4 worm cellular contexts compared by ENCODE assay signal in the genomic region with DNA sequence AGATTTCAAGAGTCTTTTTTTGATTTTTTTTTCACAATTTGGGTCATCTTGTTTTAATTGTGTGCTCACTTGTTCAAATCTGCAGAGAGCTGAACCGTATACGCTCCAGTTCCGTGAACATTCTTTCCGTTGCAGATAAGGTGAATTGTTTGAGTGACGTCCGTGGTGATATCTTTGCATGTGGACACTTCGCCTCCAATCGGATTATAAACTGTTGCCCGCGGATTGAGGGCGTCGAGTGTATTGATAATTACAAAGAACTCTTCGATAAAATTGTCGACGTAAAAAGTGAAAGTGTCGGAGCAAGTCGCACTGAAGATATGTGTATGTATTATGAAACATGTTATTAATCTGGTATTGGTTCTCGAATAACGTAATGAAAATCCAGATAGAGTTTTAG.
TF ChIP-seq lines count a peak whose summit lies in the region.

No protein-coding gene starts in this region.

TF ChIP-seq in whole organism, L1 larva, 84 proteins besides CTCF, POLR2A, EP300 and RAD21:
- peak; percentile 57 for TF ChIP-seq elt-2 (tag; optimal IDR thresholded peaks at IDR 0.05; lab: Kevin White, UChicago)
- TF ChIP-seq nhr-20 (tag; optimal IDR thresholded peaks at IDR 0.05; lab: Kevin White, UChicago): no peak

TF ChIP-seq in whole organism, L3 larva, 47 proteins besides CTCF, POLR2A, EP300 and RAD21:
- TF ChIP-seq egl-5 (tag; optimal IDR thresholded peaks at IDR 0.05; lab: Kevin White, UChicago): no peak
- TF ChIP-seq elt-2 (tag; optimal IDR thresholded peaks at IDR 0.05; lab: Kevin White, UChicago): peak; percentile 62

TF ChIP-seq in whole organism, L4 larva, 104 proteins besides CTCF, POLR2A, EP300 and RAD21:
- TF ChIP-seq ceh-44 (GFP tag; IDR thresholded peaks at IDR 0.05; lab: Robert Waterston, UW): no peak
- TF ChIP-seq dmd-6 (GFP tag; IDR thresholded peaks at IDR 0.05; lab: Robert Waterston, UW): peak; percentile 60; the same call in 1 of the 2 replicates
- TF ChIP-seq aha-1 (tag; lab: Kevin White, UChicago): peak; percentile 51

TF ChIP-seq in whole organism, young adult, 124 proteins besides CTCF, POLR2A, EP300 and RAD21:
- TF ChIP-seq tbp1 (GFP tag; optimal IDR thresholded peaks at IDR 0.05; lab: Kevin White, UChicago) (no peak), tlf-1 (GFP tag; optimal IDR thresholded peaks at IDR 0.05; lab: Kevin White, UChicago) (no peak), nhr-80 (tag; optimal IDR thresholded peaks at IDR 0.05; lab: Kevin White, UChicago) (peak; percentile 44)
